Worm (Caenorhabditis elegans) whole organism, L4 larva: Measurements from ENCODE around the gene C50D2.10.

Experiments used
- ceh-20 ChIP-seq: fragments of 200-800 bp; sonication (Bioruptor generic); IDR thresholded peaks from 2 replicates; pipeline ENCODE4 v1.3.6; 2022; ENCODE audit warnings: missing genetic modification reagents, missing genetic modification characterization, missing compliant biosample characterization
- ceh-32 ChIP-seq: sonication (generic microtip); optimal IDR thresholded peaks from 2 replicates; lab custom pipeline; 2016; ENCODE audit warnings: mild to moderate bottlenecking, missing genetic modification characterization, missing compliant biosample characterization; ENCODE audit not compliant: poor library complexity
- fkh-10 ChIP-seq: fragments of 150-350 bp; optimal IDR thresholded peaks from 2 replicates; lab custom pipeline; 2014; ENCODE audit warnings: missing biosample characterization, missing genetic modification reagents, missing genetic modification characterization
- jun-1 ChIP-seq: fragments of 150-350 bp; optimal IDR thresholded peaks from 2 replicates; lab custom pipeline; 2014; ENCODE audit warnings: missing biosample characterization, missing genetic modification reagents, missing genetic modification characterization
- lin-1 ChIP-seq: fragments of 200-800 bp; sonication (Bioruptor generic); IDR thresholded peaks from 2 replicates; pipeline ENCODE4 v1.3.6; 2022; ENCODE audit warnings: missing genetic modification reagents, missing genetic modification characterization, missing compliant biosample characterization
- lsy-2 ChIP-seq, 2 experiments: fragments of 150-350 bp in 1 of 2; sonication (generic microtip) in 1 of 2; optimal IDR thresholded peaks; 2 replicates each; lab custom pipeline; 2014 to 2017; ENCODE audit warnings: missing biosample characterization in 2 of 2, missing genetic modification characterization in 2 of 2
- mdl-1 ChIP-seq, 2 experiments: fragments of 150-350 bp in 1 of 2; sonication (generic microtip) in 1 of 2; optimal IDR thresholded peaks; 2 replicates each; lab custom pipeline; 2014 to 2017; ENCODE audit warnings: missing biosample characterization in 2 of 2, missing genetic modification characterization in 2 of 2
- mdt-29 ChIP-seq: fragments of 200-800 bp; sonication (Bioruptor generic); IDR thresholded peaks from 2 replicates; pipeline ENCODE4 v1.3.6; 2022; ENCODE audit warnings: missing genetic modification reagents, missing genetic modification characterization, missing compliant biosample characterization
- nhr-77 ChIP-seq: fragments of 150-350 bp; optimal IDR thresholded peaks from 2 replicates; lab custom pipeline; 2014; ENCODE audit warnings: missing biosample characterization, missing genetic modification characterization

ce11 chrII:104234-104633 is 5.3 kb downstream of the C50D2.10 start, which contains the start of gene col-68:
- no peak for TF ChIP-seq ceh-32 (tag; lab: Kevin White, UChicago)
- TF ChIP-seq ceh-20 (GFP tag; lab: Robert Waterston, UW): no peak
- no peak for TF ChIP-seq mdl-1 (tag; optimal IDR thresholded peaks at IDR 0.05; lab: Kevin White, UChicago)
- TF ChIP-seq mdt-29 (GFP tag; lab: Robert Waterston, UW): no peak
- TF ChIP-seq lsy-2 (tag; optimal IDR thresholded peaks at IDR 0.05; lab: Kevin White, UChicago): no peak
- TF ChIP-seq jun-1 (tag; lab: Kevin White, UChicago): no peak
- no peak for TF ChIP-seq lin-1 (GFP tag; lab: Robert Waterston, UW)
- TF ChIP-seq nhr-77 (tag; lab: Kevin White, UChicago): no peak
- TF ChIP-seq fkh-10 (GFP tag; lab: Kevin White, UChicago): no peak
